Worm (Caenorhabditis elegans) whole organism, early embryonic: ENCODE data around the gene R03G8.6.

Experiments used
- B0310.2 ChIP-seq: sonication (generic microtip); optimal IDR thresholded peaks from 2 replicates; lab custom pipeline; 2016; ENCODE audit warnings: mild to moderate bottlenecking, missing genetic modification characterization, missing compliant biosample characterization
- F13C5.2 ChIP-seq: sonication (generic microtip); optimal IDR thresholded peaks from 2 replicates; lab custom pipeline; 2017; ENCODE audit warnings: mild to moderate bottlenecking, missing genetic modification characterization, inconsistent platforms, missing compliant biosample characterization
- aly-1 ChIP-seq: sonication (generic microtip); optimal IDR thresholded peaks from 2 replicates; lab custom pipeline; 2016; ENCODE audit warnings: missing genetic modification characterization, missing compliant biosample characterization
- ama-1 ChIP-seq: fragments of 150-350 bp; optimal IDR thresholded peaks from 2 replicates; lab custom pipeline; 2014
- ceh-13 ChIP-seq: fragments of 200-800 bp; sonication (Bioruptor generic); optimal IDR thresholded peaks from 2 replicates; lab custom pipeline; 2018; ENCODE audit warnings: mild to moderate bottlenecking, missing genetic modification characterization, missing compliant biosample characterization
- ceh-36 ChIP-seq: sonication (generic microtip); optimal IDR thresholded peaks from 2 replicates; lab custom pipeline; 2016; ENCODE audit warnings: missing genetic modification characterization, inconsistent platforms, missing compliant biosample characterization
- ets-7 ChIP-seq: sonication (generic microtip); optimal IDR thresholded peaks from 2 replicates; lab custom pipeline; 2016; ENCODE audit warnings: missing genotype, missing genetic modification characterization, missing compliant biosample characterization
- flt-1 ChIP-seq: fragments of 200-800 bp; sonication (Bioruptor generic); IDR thresholded peaks from 2 replicates; pipeline ENCODE4 v1.3.6; 2022; ENCODE audit warnings: missing genetic modification characterization, missing compliant biosample characterization
- hmbx-1 ChIP-seq: sonication (generic microtip); optimal IDR thresholded peaks from 2 replicates; lab custom pipeline; 2016; ENCODE audit warnings: mild to moderate bottlenecking, missing genetic modification characterization, missing compliant biosample characterization
- hmg-4 ChIP-seq: fragments of 200-800 bp; sonication (Bioruptor generic); optimal IDR thresholded peaks from 2 replicates; lab custom pipeline; 2018; ENCODE audit warnings: mild to moderate bottlenecking, missing genetic modification characterization, missing compliant biosample characterization
- hnd-1 ChIP-seq: sonication (generic microtip); optimal IDR thresholded peaks from 2 replicates; lab custom pipeline; 2016; ENCODE audit warnings: missing genetic modification characterization, missing compliant biosample characterization
- pes-1 ChIP-seq: fragments of 200-800 bp; sonication (Bioruptor generic); IDR thresholded peaks from 2 replicates; pipeline ENCODE4 v1.3.6; 2022; ENCODE audit warnings: missing genetic modification reagents, missing genetic modification characterization, missing compliant biosample characterization
- scrt-1 ChIP-seq: fragments of 200-800 bp; sonication (Bioruptor generic); IDR thresholded peaks from 2 replicates; pipeline ENCODE4 v1.3.6; 2022; ENCODE audit warnings: missing genetic modification characterization, missing compliant biosample characterization
- sea-1 ChIP-seq: fragments of 200-800 bp; sonication (Bioruptor generic); conservative IDR thresholded peaks from 2 replicates; pipeline ENCODE4 v1.3.6; 2022; ENCODE audit warnings: missing genetic modification characterization, missing compliant biosample characterization
- tbx-11 ChIP-seq: fragments of 200-800 bp; sonication (Bioruptor generic); IDR thresholded peaks from 2 replicates; pipeline ENCODE4 v1.3.6; 2022; ENCODE audit warnings: missing genetic modification characterization, missing compliant biosample characterization
- tbx-37 ChIP-seq: fragments of 200-800 bp; sonication (Bioruptor generic); conservative IDR thresholded peaks from 2 replicates; pipeline ENCODE4 v1.3.6; 2022; ENCODE audit warnings: missing genetic modification reagents, missing genetic modification characterization, missing compliant biosample characterization
- tra-4 ChIP-seq: sonication (generic microtip); optimal IDR thresholded peaks from 2 replicates; lab custom pipeline; 2017; ENCODE audit warnings: missing genetic modification characterization, missing compliant biosample characterization

Gene R03G8.6

ce11 chrX:13100410-13100809 lies at the start of gene R03G8.6:
Gene R03G8.6, minus strand, starts transcription at chrX:13100510.
- TF ChIP-seq flt-1 (GFP tag; lab: Robert Waterston, UW) (no peak), ets-7 (no peak), pes-1 (GFP tag; lab: Robert Waterston, UW) (no peak), hmbx-1 (tag; lab: Kevin White, UChicago) (no peak), F13C5.2 (no peak), B0310.2 (tag; lab: Kevin White, UChicago) (no peak)

- no peak for TF ChIP-seq tbx-37 (GFP tag; lab: Robert Waterston, UW)
- no peak for TF ChIP-seq aly-1 (tag; lab: Kevin White, UChicago)
- no peak for TF ChIP-seq ama-1 (lab: Kevin White, UChicago)
- no peak for TF ChIP-seq hmg-4 (GFP tag; lab: Kevin White, UChicago)
- TF ChIP-seq ets-7: no peak
- TF ChIP-seq ceh-36 (tag; lab: Kevin White, UChicago): no peak
- no peak for TF ChIP-seq B0310.2 (tag; lab: Kevin White, UChicago)
- TF ChIP-seq sea-1 (GFP tag; lab: Robert Waterston, UW): no peak
- no peak for TF ChIP-seq ceh-13 (GFP tag; lab: Kevin White, UChicago)
These were observed 46.8 kb upstream of the R03G8.6 start for ce11 chrX:13147105-13147504.

- TF ChIP-seq hnd-1: no peak
- TF ChIP-seq hmg-4 (GFP tag; lab: Kevin White, UChicago): peak; percentile 42
- peak; percentile 22 for TF ChIP-seq ceh-36 (tag; lab: Kevin White, UChicago)
These were observed 45.9 kb upstream of the R03G8.6 start for ce11 chrX:13145988-13146873.

- TF ChIP-seq ceh-36 (tag; lab: Kevin White, UChicago) (peak; percentile 82), flt-1 (GFP tag; lab: Robert Waterston, UW) (peak; percentile 40), scrt-1 (GFP tag; lab: Robert Waterston, UW) (peak; percentile 61; the same call in 1 of the 2 replicates), hmbx-1 (tag; lab: Kevin White, UChicago) (peak; percentile 13), ets-7 (peak; percentile 26), tra-4 (tag; lab: Kevin White, UChicago) (peak; percentile 68), aly-1 (tag; lab: Kevin White, UChicago) (no peak), tbx-11 (GFP tag; lab: Robert Waterston, UW) (no peak), ama-1 (lab: Kevin White, UChicago) (peak; percentile 90), hmg-4 (GFP tag; lab: Kevin White, UChicago) (peak; percentile 89), hnd-1 (no peak), tbx-37 (GFP tag; lab: Robert Waterston, UW) (no peak), B0310.2 (tag; lab: Kevin White, UChicago) (peak; percentile 55), F13C5.2 (peak; percentile 83), ceh-13 (GFP tag; lab: Kevin White, UChicago) (no peak), pes-1 (GFP tag; lab: Robert Waterston, UW) (peak; percentile 76), sea-1 (GFP tag; lab: Robert Waterston, UW) (0 out of 2 replicates have a peak, but pooled peaks have one; percentile 27)
These were observed 44.8 kb upstream of the R03G8.6 start for ce11 chrX:13144975-13145618.

ce11 chrX:13143762-13144732 lies 43.7 kb upstream of the R03G8.6 start:
- TF ChIP-seq scrt-1 (GFP tag; lab: Robert Waterston, UW) (peak; percentile 55; the same call in 1 of the 2 replicates), hmbx-1 (tag; lab: Kevin White, UChicago) (no peak), sea-1 (GFP tag; lab: Robert Waterston, UW) (0 out of 2 replicates have a peak, but pooled peaks have one; percentile 49), aly-1 (tag; lab: Kevin White, UChicago) (peak; percentile 50), B0310.2 (tag; lab: Kevin White, UChicago) (no peak), ets-7 (peak; percentile 11), F13C5.2 (peak; percentile 41), pes-1 (GFP tag; lab: Robert Waterston, UW) (peak; percentile 44; the same call in 1 of the 2 replicates), flt-1 (GFP tag; lab: Robert Waterston, UW) (no peak), tra-4 (tag; lab: Kevin White, UChicago) (no peak), tbx-11 (GFP tag; lab: Robert Waterston, UW) (no peak), ceh-36 (tag; lab: Kevin White, UChicago) (peak; percentile 3), hmg-4 (GFP tag; lab: Kevin White, UChicago) (peak; percentile 92), tbx-37 (GFP tag; lab: Robert Waterston, UW) (0 out of 2 replicates have a peak, but pooled peaks have one; percentile 6)

ce11 chrX:13143236-13143635 lies 42.9 kb upstream of the R03G8.6 start:
- TF ChIP-seq hmg-4 (GFP tag; lab: Kevin White, UChicago) (peak; percentile 80), pes-1 (GFP tag; lab: Robert Waterston, UW) (no peak)
